Worm (Caenorhabditis elegans): ENCODE measurements around the gene xol-1.
A peak's percentile ranks its signal among the peaks of the same experiment; 100 is the strongest.

The xol-1 gene

DNA sequence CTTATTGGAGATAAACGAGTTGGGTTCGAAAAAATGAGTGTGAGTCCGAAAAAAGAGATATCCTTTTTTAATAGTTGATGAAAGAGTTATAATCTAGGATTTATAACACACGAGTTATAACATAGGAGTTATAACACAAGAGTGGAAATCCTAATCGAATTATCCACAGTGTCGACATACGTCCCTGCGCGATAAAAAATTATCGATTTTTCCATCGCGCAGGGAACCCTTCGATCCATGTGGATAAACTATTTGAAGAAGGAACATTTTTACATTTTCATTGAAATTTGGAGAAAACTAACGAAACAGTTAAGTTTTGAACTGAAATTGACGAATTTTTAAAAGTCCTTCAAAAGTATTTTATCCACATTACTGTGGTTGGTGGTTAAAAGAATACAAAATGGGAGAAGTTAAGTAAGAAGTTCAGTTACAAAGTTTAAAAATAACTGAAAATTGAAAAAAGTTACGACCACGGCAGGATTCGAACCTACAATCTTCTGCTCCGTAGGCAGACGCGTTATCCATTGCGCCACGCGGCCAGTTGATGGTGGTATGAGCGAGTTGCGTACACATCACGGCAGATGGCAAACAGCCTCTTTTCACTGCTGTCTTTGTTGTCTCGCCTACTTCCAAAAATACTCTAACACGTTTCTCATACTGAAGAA is 4.8 kb upstream of the xol-1 start (continued):
- TF ChIP-seq B0336.3 (GFP tag; IDR thresholded peaks at IDR 0.05) (peak; percentile 99), K11D2.4 (GFP tag; IDR thresholded peaks at IDR 0.05) (peak; percentile 98), tlf-1 (GFP tag; optimal IDR thresholded peaks at IDR 0.05) (peak; percentile 97)

- TF ChIP-seq ztf-18 (tag; optimal IDR thresholded peaks at IDR 0.05) (peak; percentile 29), F10E7.11 (tag; optimal IDR thresholded peaks at IDR 0.05) (no peak), snpc-3.4 (tag; optimal IDR thresholded peaks at IDR 0.05) (no peak), lin-26 (GFP tag; IDR thresholded peaks at IDR 0.05) (peak; percentile 89), rpc-1 (optimal IDR thresholded peaks at IDR 0.05) (peak; percentile 44), rpc-1 (tag; optimal IDR thresholded peaks at IDR 0.05) (peak; percentile 69), attf-6 (GFP tag; IDR thresholded peaks at IDR 0.05) (peak; percentile 31; the same call in 1 of the 2 replicates), ztf-28 (GFP tag; IDR thresholded peaks at IDR 0.05) (no peak), egl-44 (GFP tag; IDR thresholded peaks at IDR 0.05) (0 out of 2 replicates have a peak, but pooled peaks have one; percentile 14), chd-7 (tag; optimal IDR thresholded peaks at IDR 0.05) (no peak), ztf-25 (GFP tag; IDR thresholded peaks at IDR 0.05) (peak; percentile 66; the same call in 1 of the 2 replicates), Y56A3A.18 (GFP tag; IDR thresholded peaks at IDR 0.05) (0 out of 2 replicates have a peak, but pooled peaks have one; percentile 55), hmg-1.2 (GFP tag; IDR thresholded peaks at IDR 0.05) (0 out of 2 replicates have a peak, but pooled peaks have one; percentile 17), unc-130 (GFP tag; optimal IDR thresholded peaks at IDR 0.05) (no peak), nfyb-1 (GFP tag; IDR thresholded peaks at IDR 0.05) (no peak), B0261.1 (tag; optimal IDR thresholded peaks at IDR 0.05) (peak; percentile 35), ceh-58 (GFP tag; IDR thresholded peaks at IDR 0.05) (0 out of 2 replicates have a peak, but pooled peaks have one; percentile 80), hmg-20 (GFP tag; IDR thresholded peaks at IDR 0.05) (0 out of 2 replicates have a peak, but pooled peaks have one; percentile 34), die-1 (tag; optimal IDR thresholded peaks at IDR 0.05) (peak; percentile 53), tbp1 (GFP tag; optimal IDR thresholded peaks at IDR 0.05) (peak; percentile 80), him-1 (tag; optimal IDR thresholded peaks at IDR 0.05) (peak; percentile 50)
Measured at ce11 chrX:8037365-8037764, 3.7 kb upstream of the xol-1 start.

- TF ChIP-seq hmg-1.2 (GFP tag; IDR thresholded peaks at IDR 0.05) (no peak), let-526 (GFP tag; IDR thresholded peaks at IDR 0.05) (no peak), ekl-4 (GFP tag; IDR thresholded peaks at IDR 0.05) (no peak), xnd-1 (tag; optimal IDR thresholded peaks at IDR 0.05) (no peak), ccch-3 (GFP tag; optimal IDR thresholded peaks at IDR 0.05) (no peak), repo-1 (tag; optimal IDR thresholded peaks at IDR 0.05) (no peak), Y95B8A.8 (GFP tag; IDR thresholded peaks at IDR 0.05) (no peak), ceh-79 (tag; optimal IDR thresholded peaks at IDR 0.05) (no peak), rec-8 (tag; optimal IDR thresholded peaks at IDR 0.05) (no peak), nhr-179 (tag; optimal IDR thresholded peaks at IDR 0.05) (no peak), efl-1 (GFP tag; optimal IDR thresholded peaks at IDR 0.05) (no peak), ztf-25 (GFP tag; IDR thresholded peaks at IDR 0.05) (no peak), F23B12.7 (tag; optimal IDR thresholded peaks at IDR 0.05; ENCODE audit: insufficient read depth) (no peak), rpc-1 (optimal IDR thresholded peaks at IDR 0.05) (no peak), rpc-1 (tag; optimal IDR thresholded peaks at IDR 0.05) (no peak), F22D6.2 (tag; optimal IDR thresholded peaks at IDR 0.05) (no peak), zfh-2 (GFP tag; conservative IDR thresholded peaks at IDR 0.05) (no peak), him-1 (tag; optimal IDR thresholded peaks at IDR 0.05) (no peak), egl-18 (GFP tag; IDR thresholded peaks at IDR 0.05) (no peak), bed-2 (GFP tag; IDR thresholded peaks at IDR 0.05) (no peak)
Measured at ce11 chrX:8045152-8045551, 4.0 kb downstream of the xol-1 start, which contains the start of gene C18A11.4. Gene C18A11.4 (plus strand): TSS chrX:8045518.

Measured in whole organism, young adult.